Worm (Caenorhabditis elegans) whole organism, late embryonic: ENCODE data around the gene hot-9.

Experiments used
- F13H6.1 ChIP-seq: sonication (generic microtip); optimal IDR thresholded peaks from 2 replicates; lab custom pipeline; 2016; ENCODE audit warnings: missing genetic modification characterization, missing compliant biosample characterization
- K02D7.2 ChIP-seq: sonication (generic microtip); optimal IDR thresholded peaks from 2 replicates; lab custom pipeline; 2017; ENCODE audit warnings: mild to moderate bottlenecking, missing genetic modification characterization, missing compliant biosample characterization
- T23F11.4 ChIP-seq: fragments of 200-800 bp; sonication (Bioruptor generic); optimal IDR thresholded peaks from 2 replicates; lab custom pipeline; 2018; ENCODE audit warnings: mild to moderate bottlenecking, missing genetic modification characterization, missing compliant biosample characterization
- Y22D7AL.16 ChIP-seq: sonication (generic microtip); optimal IDR thresholded peaks from 2 replicates; lab custom pipeline; 2016; ENCODE audit warnings: missing genetic modification characterization, missing compliant biosample characterization
- ceh-22 ChIP-seq: sonication (generic microtip); optimal IDR thresholded peaks from 2 replicates; lab custom pipeline; 2017; ENCODE audit warnings: missing biosample characterization, missing genetic modification characterization
- ceh-24 ChIP-seq: sonication (generic microtip); optimal IDR thresholded peaks from 2 replicates; lab custom pipeline; 2016; ENCODE audit warnings: mild to moderate bottlenecking, missing genetic modification characterization, missing compliant biosample characterization
- ceh-31 ChIP-seq: sonication (generic microtip); optimal IDR thresholded peaks from 2 replicates; lab custom pipeline; 2016; ENCODE audit warnings: missing genetic modification characterization, missing compliant biosample characterization
- ceh-45 ChIP-seq: fragments of 200-800 bp; sonication (Bioruptor generic); IDR thresholded peaks from 2 replicates; pipeline ENCODE4 v1.3.6; 2022; ENCODE audit warnings: missing genetic modification reagents, missing genetic modification characterization, missing compliant biosample characterization
- ceh-6 ChIP-seq: fragments of 200-800 bp; sonication (Bioruptor generic); optimal IDR thresholded peaks from 2 replicates; lab custom pipeline; 2018; ENCODE audit warnings: mild to moderate bottlenecking, missing genetic modification characterization, missing compliant biosample characterization
- che-1 ChIP-seq: sonication (generic microtip); optimal IDR thresholded peaks from 2 replicates; lab custom pipeline; 2016; ENCODE audit warnings: mild to moderate bottlenecking, missing genetic modification characterization, missing compliant biosample characterization
- elt-2 ChIP-seq: sonication (generic microtip); optimal IDR thresholded peaks from 2 replicates; lab custom pipeline; 2016; ENCODE audit warnings: missing genetic modification reagents, missing genetic modification characterization, missing compliant biosample characterization
- eyg-1 ChIP-seq: sonication (generic microtip); optimal IDR thresholded peaks from 2 replicates; lab custom pipeline; 2016; ENCODE audit warnings: missing genotype, missing genetic modification characterization, missing compliant biosample characterization
- fax-1 ChIP-seq: sonication (generic microtip); optimal IDR thresholded peaks from 2 replicates; lab custom pipeline; 2016; ENCODE audit warnings: missing genotype, missing genetic modification characterization, missing compliant biosample characterization
- hlh-30 ChIP-seq: sonication (generic microtip); optimal IDR thresholded peaks from 2 replicates; lab custom pipeline; 2017; ENCODE audit warnings: antibody characterized with exemption, missing genetic modification characterization, missing compliant biosample characterization; ENCODE audit not compliant: insufficient read depth
- hlh-8 ChIP-seq: sonication (generic microtip); optimal IDR thresholded peaks from 2 replicates; lab custom pipeline; 2016; ENCODE audit warnings: missing genotype, missing genetic modification characterization, missing compliant biosample characterization
- lim-6 ChIP-seq: sonication (generic microtip); optimal IDR thresholded peaks from 2 replicates; lab custom pipeline; 2016; ENCODE audit warnings: missing genetic modification characterization, missing compliant biosample characterization
- lin-11 ChIP-seq: fragments of 200-800 bp; sonication (Bioruptor generic); optimal IDR thresholded peaks from 2 replicates; lab custom pipeline; 2018; ENCODE audit warnings: mild to moderate bottlenecking, missing genetic modification characterization, missing compliant biosample characterization
- madf-2 ChIP-seq: sonication (generic microtip); optimal IDR thresholded peaks from 2 replicates; lab custom pipeline; 2017; ENCODE audit warnings: missing genetic modification characterization, missing compliant biosample characterization
- mec-3 ChIP-seq: sonication (generic microtip); optimal IDR thresholded peaks from 2 replicates; lab custom pipeline; 2016; ENCODE audit warnings: borderline replicate concordance, missing genetic modification characterization, missing compliant biosample characterization
- nfya-1 ChIP-seq: sonication (generic microtip); optimal IDR thresholded peaks from 2 replicates; lab custom pipeline; 2017; ENCODE audit warnings: missing genetic modification characterization, mild to moderate bottlenecking, missing compliant biosample characterization, antibody characterized with exemption, moderate library complexity
- nhr-11 ChIP-seq: fragments of 150-350 bp; optimal IDR thresholded peaks from 2 replicates; lab custom pipeline; 2014; ENCODE audit warnings: missing biosample characterization, missing genetic modification characterization
- npax-4 ChIP-seq: sonication (generic microtip); optimal IDR thresholded peaks from 2 replicates; lab custom pipeline; 2016; ENCODE audit warnings: missing genetic modification characterization, missing compliant biosample characterization
- pax-1 ChIP-seq: fragments of 150-350 bp; optimal IDR thresholded peaks from 2 replicates; lab custom pipeline; 2014; ENCODE audit warnings: missing biosample characterization, missing genetic modification characterization
- pha-2 ChIP-seq: sonication (generic microtip); optimal IDR thresholded peaks from 2 replicates; lab custom pipeline; 2017; ENCODE audit warnings: mild to moderate bottlenecking, missing genetic modification characterization, missing compliant biosample characterization
- pha-4 ChIP-seq: fragments of 150-350 bp; optimal IDR thresholded peaks from 2 replicates; lab custom pipeline; 2018; ENCODE audit warnings: missing biosample characterization, missing genetic modification reagents, missing genetic modification characterization
- pqm-1 ChIP-seq: sonication (generic microtip); optimal IDR thresholded peaks from 2 replicates; lab custom pipeline; 2016; ENCODE audit warnings: missing genetic modification characterization, missing compliant biosample characterization
- pros-1 ChIP-seq: fragments of 150-350 bp; optimal IDR thresholded peaks from 2 replicates; lab custom pipeline; 2014; ENCODE audit warnings: missing biosample characterization, missing genetic modification reagents, missing genetic modification characterization
- ref-2 ChIP-seq: sonication (generic microtip); optimal IDR thresholded peaks from 2 replicates; lab custom pipeline; 2016; ENCODE audit warnings: missing genetic modification characterization, missing compliant biosample characterization
- rnt-1 ChIP-seq: sonication (generic microtip); optimal IDR thresholded peaks from 2 replicates; lab custom pipeline; 2016; ENCODE audit warnings: missing genetic modification characterization, missing compliant biosample characterization
- tbx-7 ChIP-seq: sonication (generic microtip); optimal IDR thresholded peaks from 2 replicates; lab custom pipeline; 2016; ENCODE audit warnings: missing genotype, missing genetic modification characterization, missing compliant biosample characterization
- ztf-16 ChIP-seq: sonication (generic microtip); optimal IDR thresholded peaks from 2 replicates; lab custom pipeline; 2017; ENCODE audit warnings: missing genetic modification characterization, missing compliant biosample characterization

hot-9 gene

ce11 chrIV:5038744-5039143 is 6.5 kb downstream of the hot-9 start (continued):
- TF ChIP-seq F13H6.1 (no peak), ceh-45 (GFP tag; lab: Robert Waterston, UW) (0 out of 2 replicates have a peak, but pooled peaks have one; percentile 8), ztf-16 (tag; lab: Kevin White, UChicago) (no peak), eyg-1 (tag; lab: Kevin White, UChicago) (no peak), madf-2 (tag; lab: Kevin White, UChicago) (no peak), ceh-6 (GFP tag; lab: Kevin White, UChicago) (peak; percentile 21), tbx-7 (tag; lab: Kevin White, UChicago) (no peak), lin-11 (tag; lab: Kevin White, UChicago) (peak; percentile 3), pha-4 (no peak), T23F11.4 (GFP tag; lab: Kevin White, UChicago) (no peak), K02D7.2 (no peak), ceh-22 (tag; lab: Kevin White, UChicago) (no peak)

- TF ChIP-seq tbx-7 (tag; lab: Kevin White, UChicago) (no peak), pros-1 (tag; lab: Kevin White, UChicago) (no peak), npax-4 (tag; lab: Kevin White, UChicago) (no peak), pqm-1 (tag; lab: Kevin White, UChicago) (no peak)
- TF ChIP-seq, all 69 proteins: peak for 0
Observed at ce11 chrIV:5037489-5037888, 7.8 kb downstream of the hot-9 start, which contains the start of gene C09B9.1. Gene C09B9.1 (plus strand): TSS chrIV:5037789.

ce11 chrIV:5033276-5033675 is 12.0 kb downstream of the hot-9 start, which contains the start of gene C09B9.4:
Gene C09B9.4 (minus strand): TSS chrIV:5033376.
- TF ChIP-seq ceh-24 (tag; lab: Kevin White, UChicago) (no peak), mec-3 (tag; lab: Kevin White, UChicago) (no peak), rnt-1 (tag; lab: Kevin White, UChicago) (no peak), hlh-8 (tag; lab: Kevin White, UChicago) (no peak), K02D7.2 (no peak)

- TF ChIP-seq rnt-1 (tag; lab: Kevin White, UChicago) (no peak), ceh-6 (GFP tag; lab: Kevin White, UChicago) (no peak), T23F11.4 (GFP tag; lab: Kevin White, UChicago) (no peak), K02D7.2 (no peak), Y22D7AL.16 (tag; lab: Kevin White, UChicago) (no peak)
- TF ChIP-seq, all 69 proteins: peak for 0
Observed at ce11 chrIV:5031346-5031745, 13.9 kb downstream of the hot-9 start.

- no peak for TF ChIP-seq fax-1
- TF ChIP-seq hlh-30 (tag; lab: Kevin White, UChicago) = no peak
- no peak for TF ChIP-seq tbx-7 (tag; lab: Kevin White, UChicago)
Observed at ce11 chrIV:5028978-5029377, 16.3 kb downstream of the hot-9 start, which contains the start of the genes best-6 and C09B9.2. Gene best-6 (minus strand): TSS chrIV:5029078. Gene C09B9.2 (plus strand): TSS chrIV:5029291.

ce11 chrIV:5025646-5026045 is 19.6 kb downstream of the hot-9 start, which contains the start of gene C09B9.85:
Gene C09B9.85 (minus strand): TSS chrIV:5025746.
- TF ChIP-seq ceh-22 (tag; lab: Kevin White, UChicago) (no peak), nfya-1 (no peak), fax-1 (no peak), ceh-31 (tag; lab: Kevin White, UChicago) (no peak), ref-2 (tag; lab: Kevin White, UChicago) (no peak), nhr-11 (no peak), che-1 (tag; lab: Kevin White, UChicago) (no peak), lim-6 (tag; lab: Kevin White, UChicago) (no peak), lin-11 (tag; lab: Kevin White, UChicago) (no peak), pha-2 (tag; lab: Kevin White, UChicago) (no peak), pax-1 (no peak), pros-1 (tag; lab: Kevin White, UChicago) (no peak), ztf-16 (tag; lab: Kevin White, UChicago) (no peak), T23F11.4 (GFP tag; lab: Kevin White, UChicago) (no peak), elt-2 (no peak), npax-4 (tag; lab: Kevin White, UChicago) (no peak)
- TF ChIP-seq, all 69 proteins: peak for 0
